Fruit fly (Drosophila melanogaster) whole organism, adult: ENCODE data around the gene CG14151.

Experiments
- CG1620 ChIP-seq: fragments of 200-800 bp; sonication (Bioruptor generic); optimal IDR thresholded peaks from 2 replicates; lab custom pipeline; 2016; ENCODE audit warnings: missing biosample characterization, missing genetic modification characterization
- Hr96 ChIP-seq: fragments of 200-800 bp; sonication (Bioruptor generic); optimal IDR thresholded peaks from 2 replicates; lab custom pipeline; 2016; ENCODE audit warnings: missing biosample characterization, missing genetic modification characterization
- cnc ChIP-seq, 2 experiments: fragments of >200 bp; optimal IDR thresholded peaks; 2 replicates each; lab custom pipeline; 2017

dm6 chr3L:10674940-10675339 lies 46.7 kb upstream of the CG14151 start:
- TF ChIP-seq CG1620 (GFP tag; lab: Kevin White, UChicago) (no peak), cnc (optimal IDR thresholded peaks at IDR 0.05; lab: Kevin White, UChicago) (no peak), Hr96 (no peak)
